Worm (Caenorhabditis elegans) whole organism, L4 larva: ENCODE results near the gene znf-782.

Source experiments
- D1046.2 ChIP-seq: fragments of 200-800 bp; sonication (Bioruptor generic); IDR thresholded peaks from 2 replicates; pipeline ENCODE4 v1.3.6; 2022; ENCODE audit warnings: missing genetic modification characterization, missing compliant biosample characterization
- R02D3.7 ChIP-seq: fragments of 150-350 bp; sonication (generic microtip); optimal IDR thresholded peaks from 3 replicates; lab custom pipeline; 2014; ENCODE audit warnings: missing biosample characterization, missing genetic modification characterization
- T20F7.1 ChIP-seq: fragments of 200-800 bp; sonication (Bioruptor generic); optimal IDR thresholded peaks from 2 replicates; lab custom pipeline; 2018; ENCODE audit warnings: mild to moderate bottlenecking, missing genetic modification characterization, missing compliant biosample characterization
- aly-2 ChIP-seq: sonication (generic microtip); optimal IDR thresholded peaks from 2 replicates; lab custom pipeline; 2018; ENCODE audit warnings: missing biosample characterization, missing genetic modification characterization
- jun-1 ChIP-seq: fragments of 150-350 bp; optimal IDR thresholded peaks from 2 replicates; lab custom pipeline; 2014; ENCODE audit warnings: missing biosample characterization, missing genetic modification reagents, missing genetic modification characterization
- nhr-11 ChIP-seq: fragments of 150-350 bp; optimal IDR thresholded peaks from 2 replicates; lab custom pipeline; 2014; ENCODE audit warnings: missing biosample characterization, missing genetic modification characterization
- skn-1 ChIP-seq: fragments of 150-350 bp; optimal IDR thresholded peaks from 2 replicates; lab custom pipeline; 2014; ENCODE audit warnings: missing biosample characterization, missing genetic modification characterization
- snpc-4 ChIP-seq: fragments of 150-350 bp; optimal IDR thresholded peaks from 2 replicates; lab custom pipeline; 2014; ENCODE audit warnings: missing biosample characterization, missing genetic modification characterization

ce11 chrIV:1086913-1087312, 19.6 kb upstream of the znf-782 start, which contains the start of gene csn-4:
- no peak for TF ChIP-seq D1046.2 (GFP tag; lab: Robert Waterston, UW)
- no peak for TF ChIP-seq skn-1 (tag; lab: Kevin White, UChicago)
- no peak for TF ChIP-seq nhr-11 (tag; lab: Kevin White, UChicago)
- no peak for TF ChIP-seq aly-2 (tag; lab: Kevin White, UChicago)
- no peak for TF ChIP-seq snpc-4 (tag; lab: Kevin White, UChicago)
- no peak for TF ChIP-seq T20F7.1 (GFP tag; lab: Kevin White, UChicago)
- TF ChIP-seq R02D3.7 (tag; lab: Kevin White, UChicago) = no peak
- TF ChIP-seq jun-1 (tag; lab: Kevin White, UChicago) = no peak
